Worm (Caenorhabditis elegans): ENCODE measurements around the gene E04D5.4.

ce11 chrII:10421941-10422340 lies 18.1 kb upstream of the E04D5.4 start, which contains the start of gene frpr-21:
- TF ChIP-seq unc-39 (tag; optimal IDR thresholded peaks at IDR 0.05) = no peak
- TF ChIP-seq blmp-1 (tag; optimal IDR thresholded peaks at IDR 0.05) = no peak
- TF ChIP-seq mep-1 (tag; optimal IDR thresholded peaks at IDR 0.05) = no peak
- TF ChIP-seq ztf-11 (tag; optimal IDR thresholded peaks at IDR 0.05) = no peak
- TF ChIP-seq mab-5 (tag; optimal IDR thresholded peaks at IDR 0.05) = no peak
- no peak for TF ChIP-seq snpc-4 (tag; optimal IDR thresholded peaks at IDR 0.05)
- no peak for TF ChIP-seq bed-3 (GFP tag; optimal IDR thresholded peaks at IDR 0.05)
- TF ChIP-seq ham-2 (GFP tag; optimal IDR thresholded peaks at IDR 0.05) = no peak
- no peak for TF ChIP-seq cnd-1 (tag; optimal IDR thresholded peaks at IDR 0.05)
- no peak for TF ChIP-seq sptf-1 (tag; optimal IDR thresholded peaks at IDR 0.05)
